Worm (Caenorhabditis elegans): ENCODE results near the gene T19C3.3.

DNA sequence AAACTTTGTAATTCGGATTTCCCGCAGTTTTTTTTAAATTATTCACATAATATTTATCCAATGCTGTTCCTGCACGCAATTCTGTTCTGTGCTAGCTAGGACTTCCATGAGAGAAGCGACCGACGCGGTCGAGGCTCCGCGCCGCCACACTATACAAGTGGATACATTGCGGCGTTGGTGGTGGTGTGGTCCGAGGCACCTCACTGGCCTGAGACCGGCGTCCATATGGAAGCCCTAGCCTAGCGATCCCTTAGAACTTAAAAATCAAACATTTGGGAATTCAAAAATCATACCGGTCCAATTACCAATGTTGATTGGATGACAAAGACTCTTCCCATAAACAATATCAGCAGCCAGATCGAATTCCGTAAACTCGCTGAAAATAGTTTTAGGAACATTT is 11.7 kb upstream of the T19C3.3 start:
- TF ChIP-seq ztf-23 (GFP tag; IDR thresholded peaks at IDR 0.05) (no peak), ztf-29 (GFP tag; IDR thresholded peaks at IDR 0.05) (no peak), T22C8.4 (GFP tag; IDR thresholded peaks at IDR 0.05) (no peak), flt-1 (GFP tag; IDR thresholded peaks at IDR 0.05) (no peak), med-1 (GFP tag; optimal IDR thresholded peaks at IDR 0.05; ENCODE audit: insufficient read depth) (no peak)
